Worm (Caenorhabditis elegans) whole organism, L3 larva: ENCODE results near the gene K01H12.4.

Source experiments
- R02D3.7 ChIP-seq: fragments of 150-350 bp; optimal IDR thresholded peaks from 2 replicates; lab custom pipeline; 2014; ENCODE audit warnings: missing biosample characterization, missing genetic modification characterization
- ama-1 ChIP-seq: fragments of 150-350 bp; optimal IDR thresholded peaks from 2 replicates; lab custom pipeline; 2018
- elt-2 ChIP-seq: sonication (generic microtip); optimal IDR thresholded peaks from 2 replicates; lab custom pipeline; 2016; ENCODE audit warnings: missing genetic modification reagents, mild to moderate bottlenecking, missing genetic modification characterization, missing compliant biosample characterization
- elt-3 ChIP-seq, 3 experiments: fragments of 150-350 bp in 1 of 3; sonication (generic microtip) in 2 of 3; optimal IDR thresholded peaks; 2 replicates in 2 of 3; 4 replicates in 1 of 3; lab custom pipeline; 2014 to 2017; ENCODE audit warnings: missing biosample characterization in 3 of 3, missing genetic modification characterization in 3 of 3
- lin-39 ChIP-seq: fragments of 150-350 bp; optimal IDR thresholded peaks from 2 replicates; lab custom pipeline; 2018; ENCODE audit warnings: missing biosample characterization, missing genetic modification reagents, missing genetic modification characterization
- mdl-1 ChIP-seq: fragments of 150-350 bp; optimal IDR thresholded peaks from 2 replicates; lab custom pipeline; 2014; ENCODE audit warnings: missing biosample characterization, missing genetic modification characterization
- nhr-28 ChIP-seq: fragments of 150-350 bp; optimal IDR thresholded peaks from 2 replicates; lab custom pipeline; 2014; ENCODE audit warnings: missing biosample characterization, missing genetic modification characterization
- nhr-76 ChIP-seq: fragments of 150-350 bp; sonication (generic microtip); optimal IDR thresholded peaks from 5 replicates; lab custom pipeline; 2014; ENCODE audit warnings: missing biosample characterization, missing genetic modification characterization
- pqm-1 ChIP-seq: fragments of 150-350 bp; optimal IDR thresholded peaks from 2 replicates; lab custom pipeline; 2017; ENCODE audit warnings: missing biosample characterization, missing genetic modification characterization, inconsistent platforms
- ztf-11 ChIP-seq: fragments of 150-350 bp; optimal IDR thresholded peaks from 2 replicates; lab custom pipeline; 2014; ENCODE audit warnings: missing biosample characterization, missing genetic modification characterization

- TF ChIP-seq nhr-76 (no peak), nhr-28 (tag; lab: Kevin White, UChicago) (no peak), ama-1 (lab: Kevin White, UChicago) (no peak), elt-2 (tag; lab: Kevin White, UChicago) (no peak), elt-3 (tag; optimal IDR thresholded peaks at IDR 0.05; lab: Kevin White, UChicago) (no peak), lin-39 (tag; lab: Kevin White, UChicago) (no peak), ztf-11 (tag; lab: Kevin White, UChicago) (no peak), pqm-1 (no peak), R02D3.7 (tag; lab: Kevin White, UChicago) (no peak), mdl-1 (tag; lab: Kevin White, UChicago) (no peak)
These were observed 1.4 kb downstream of the K01H12.4 start for ce11 chrIV:9714264-9714663.
